Worm (Caenorhabditis elegans) whole organism, early embryonic: ENCODE data around the gene metl-6.

Experiments
- F13C5.2 ChIP-seq: sonication (generic microtip); optimal IDR thresholded peaks from 2 replicates; lab custom pipeline; 2017; ENCODE audit warnings: mild to moderate bottlenecking, missing genetic modification characterization, inconsistent platforms, missing compliant biosample characterization
- aly-1 ChIP-seq: sonication (generic microtip); optimal IDR thresholded peaks from 2 replicates; lab custom pipeline; 2016; ENCODE audit warnings: missing genetic modification characterization, missing compliant biosample characterization
- ama-1 ChIP-seq: fragments of 150-350 bp; optimal IDR thresholded peaks from 2 replicates; lab custom pipeline; 2014
- flt-1 ChIP-seq: fragments of 200-800 bp; sonication (Bioruptor generic); IDR thresholded peaks from 2 replicates; pipeline ENCODE4 v1.3.6; 2022; ENCODE audit warnings: missing genetic modification characterization, missing compliant biosample characterization
- hmg-4 ChIP-seq: fragments of 200-800 bp; sonication (Bioruptor generic); optimal IDR thresholded peaks from 2 replicates; lab custom pipeline; 2018; ENCODE audit warnings: mild to moderate bottlenecking, missing genetic modification characterization, missing compliant biosample characterization
- hnd-1 ChIP-seq: sonication (generic microtip); optimal IDR thresholded peaks from 2 replicates; lab custom pipeline; 2016; ENCODE audit warnings: missing genetic modification characterization, missing compliant biosample characterization
- pes-1 ChIP-seq: fragments of 200-800 bp; sonication (Bioruptor generic); IDR thresholded peaks from 2 replicates; pipeline ENCODE4 v1.3.6; 2022; ENCODE audit warnings: missing genetic modification reagents, missing genetic modification characterization, missing compliant biosample characterization
- scrt-1 ChIP-seq: fragments of 200-800 bp; sonication (Bioruptor generic); IDR thresholded peaks from 2 replicates; pipeline ENCODE4 v1.3.6; 2022; ENCODE audit warnings: missing genetic modification characterization, missing compliant biosample characterization
- tbx-11 ChIP-seq: fragments of 200-800 bp; sonication (Bioruptor generic); IDR thresholded peaks from 2 replicates; pipeline ENCODE4 v1.3.6; 2022; ENCODE audit warnings: missing genetic modification characterization, missing compliant biosample characterization
- tra-4 ChIP-seq: sonication (generic microtip); optimal IDR thresholded peaks from 2 replicates; lab custom pipeline; 2017; ENCODE audit warnings: missing genetic modification characterization, missing compliant biosample characterization

ce11 chrIII:3908205-3908604 is 13.3 kb downstream of the metl-6 start:
- TF ChIP-seq hnd-1 (tag; lab: Kevin White, UChicago) (no peak), ama-1 (lab: Kevin White, UChicago) (no peak), scrt-1 (GFP tag; lab: Robert Waterston, UW) (no peak), F13C5.2 (tag; lab: Kevin White, UChicago) (no peak), flt-1 (GFP tag; lab: Robert Waterston, UW) (no peak), pes-1 (no peak), aly-1 (tag; lab: Kevin White, UChicago) (no peak), tra-4 (tag; lab: Kevin White, UChicago) (no peak), hmg-4 (GFP tag; lab: Kevin White, UChicago) (no peak), tbx-11 (no peak)
